Worm (Caenorhabditis elegans) whole organism, L2 larva: ENCODE data around the gene atf-8.

Source experiments
- F13H6.1 ChIP-seq: sonication (generic microtip); optimal IDR thresholded peaks from 2 replicates; lab custom pipeline; 2016; ENCODE audit warnings: missing genetic modification characterization, missing compliant biosample characterization
- R02D3.7 ChIP-seq: fragments of 150-350 bp; optimal IDR thresholded peaks from 2 replicates; lab custom pipeline; 2014; ENCODE audit warnings: missing biosample characterization, missing genetic modification characterization
- Y55F3AM.14 ChIP-seq: fragments of 200-800 bp; sonication (Bioruptor generic); optimal IDR thresholded peaks from 2 replicates; lab custom pipeline; 2018; ENCODE audit warnings: mild to moderate bottlenecking, missing genetic modification characterization, missing compliant biosample characterization
- alr-1 ChIP-seq: fragments of 150-350 bp; optimal IDR thresholded peaks from 2 replicates; lab custom pipeline; 2014; ENCODE audit warnings: missing biosample characterization, missing genetic modification characterization
- aly-2 ChIP-seq: fragments of 150-350 bp; optimal IDR thresholded peaks from 2 replicates; lab custom pipeline; 2014; ENCODE audit warnings: missing biosample characterization, missing genetic modification characterization
- blmp-1 ChIP-seq: sonication (generic microtip); optimal IDR thresholded peaks from 2 replicates; lab custom pipeline; 2017; ENCODE audit warnings: missing genetic modification characterization, mild to moderate bottlenecking, missing compliant biosample characterization, antibody characterized with exemption, moderate library complexity; ENCODE audit not compliant: insufficient read depth
- ceh-16 ChIP-seq: fragments of 150-350 bp; optimal IDR thresholded peaks from 2 replicates; lab custom pipeline; 2014; ENCODE audit warnings: missing biosample characterization, missing genetic modification characterization
- ceh-82 ChIP-seq: fragments of 150-350 bp; optimal IDR thresholded peaks from 2 replicates; lab custom pipeline; 2014; ENCODE audit warnings: missing biosample characterization, missing genetic modification characterization
- crh-2 ChIP-seq: sonication (generic microtip); optimal IDR thresholded peaks from 2 replicates; lab custom pipeline; 2017; ENCODE audit warnings: missing biosample characterization, missing genetic modification characterization
- dmd-4 ChIP-seq: sonication (generic microtip); optimal IDR thresholded peaks from 2 replicates; lab custom pipeline; 2017; ENCODE audit warnings: missing biosample characterization, missing genetic modification characterization
- egl-27 ChIP-seq: sonication (generic microtip); optimal IDR thresholded peaks from 3 replicates; lab custom pipeline; 2017; ENCODE audit warnings: missing biosample characterization, missing genetic modification reagents, missing genetic modification characterization
- elt-1 ChIP-seq: fragments of 150-350 bp; optimal IDR thresholded peaks from 2 replicates; lab custom pipeline; 2014; ENCODE audit warnings: missing biosample characterization, missing genetic modification characterization
- elt-3 ChIP-seq: sonication (generic microtip); optimal IDR thresholded peaks from 2 replicates; lab custom pipeline; 2017; ENCODE audit warnings: missing biosample characterization, missing genetic modification characterization
- fos-1 ChIP-seq: fragments of 150-350 bp; optimal IDR thresholded peaks from 2 replicates; lab custom pipeline; 2014; ENCODE audit warnings: missing biosample characterization, missing genetic modification characterization
- lin-11 ChIP-seq: fragments of 150-350 bp; sonication (generic microtip); optimal IDR thresholded peaks from 2 replicates; lab custom pipeline; 2014; ENCODE audit warnings: missing biosample characterization, missing genetic modification characterization, inconsistent platforms, mixed read lengths
- lin-13 ChIP-seq: fragments of 150-350 bp; optimal IDR thresholded peaks from 2 replicates; lab custom pipeline; 2014; ENCODE audit warnings: missing biosample characterization, missing genetic modification reagents, missing genetic modification characterization
- lsy-2 ChIP-seq, 2 experiments: fragments of 150-350 bp in 1 of 2; sonication (generic microtip) in 1 of 2; optimal IDR thresholded peaks; 2 replicates each; lab custom pipeline; 2014 to 2017; ENCODE audit warnings: missing biosample characterization in 2 of 2, missing genetic modification characterization in 2 of 2
- mbf-1 ChIP-seq: sonication (generic microtip); optimal IDR thresholded peaks from 2 replicates; lab custom pipeline; 2017; ENCODE audit warnings: missing biosample characterization, missing genetic modification characterization
- nhr-10 ChIP-seq: sonication (generic microtip); optimal IDR thresholded peaks from 2 replicates; lab custom pipeline; 2017; ENCODE audit warnings: missing biosample characterization, missing genetic modification characterization
- nhr-11 ChIP-seq: fragments of 150-350 bp; optimal IDR thresholded peaks from 2 replicates; lab custom pipeline; 2014; ENCODE audit warnings: missing biosample characterization, missing genetic modification characterization
- nhr-12 ChIP-seq: fragments of 150-350 bp; optimal IDR thresholded peaks from 2 replicates; lab custom pipeline; 2014; ENCODE audit warnings: missing biosample characterization, missing genetic modification characterization
- nhr-129 ChIP-seq: fragments of 150-350 bp; optimal IDR thresholded peaks from 2 replicates; lab custom pipeline; 2014; ENCODE audit warnings: missing biosample characterization, missing genetic modification characterization
- nhr-23 ChIP-seq: fragments of 150-350 bp; optimal IDR thresholded peaks from 2 replicates; lab custom pipeline; 2014; ENCODE audit warnings: missing biosample characterization, missing genetic modification reagents, missing genetic modification characterization
- nhr-25 ChIP-seq: fragments of 150-350 bp; sonication (generic microtip); optimal IDR thresholded peaks from 3 replicates; lab custom pipeline; 2014; ENCODE audit warnings: missing biosample characterization, missing genetic modification characterization
- nhr-6 ChIP-seq: fragments of 150-350 bp; optimal IDR thresholded peaks from 2 replicates; lab custom pipeline; 2014; ENCODE audit warnings: missing biosample characterization, missing genetic modification characterization
- peb-1 ChIP-seq: fragments of 150-350 bp; optimal IDR thresholded peaks from 2 replicates; lab custom pipeline; 2014; ENCODE audit warnings: missing biosample characterization, missing genetic modification characterization
- skn-1 ChIP-seq: sonication (generic microtip); optimal IDR thresholded peaks from 2 replicates; lab custom pipeline; 2017; ENCODE audit warnings: missing biosample characterization, missing genetic modification characterization
- sma-3 ChIP-seq: sonication (generic microtip); optimal IDR thresholded peaks from 2 replicates; lab custom pipeline; 2016; ENCODE audit warnings: missing genetic modification reagents, missing genetic modification characterization, missing compliant biosample characterization
- sma-9 ChIP-seq, 2 experiments: fragments of 150-350 bp in 1 of 2; sonication (generic microtip) in 1 of 2; optimal IDR thresholded peaks; 2 replicates each; lab custom pipeline; 2014 to 2016; ENCODE audit warnings: missing genetic modification characterization in 2 of 2, mild to moderate bottlenecking in 1 of 2, missing biosample characterization in 1 of 2, missing compliant biosample characterization in 1 of 2, missing genetic modification reagents in 1 of 2, moderate library complexity in 1 of 2
- snpc-4 ChIP-seq: fragments of 150-350 bp; optimal IDR thresholded peaks from 2 replicates; lab custom pipeline; 2014; ENCODE audit warnings: missing biosample characterization, missing genetic modification characterization
- unc-62 ChIP-seq: fragments of 150-350 bp; optimal IDR thresholded peaks from 2 replicates; lab custom pipeline; 2014; ENCODE audit warnings: missing biosample characterization, missing genetic modification reagents, missing genetic modification characterization
- ztf-4 ChIP-seq: fragments of 150-350 bp; optimal IDR thresholded peaks from 2 replicates; lab custom pipeline; 2014; ENCODE audit warnings: missing biosample characterization, missing genetic modification characterization

The atf-8 gene

DNA sequence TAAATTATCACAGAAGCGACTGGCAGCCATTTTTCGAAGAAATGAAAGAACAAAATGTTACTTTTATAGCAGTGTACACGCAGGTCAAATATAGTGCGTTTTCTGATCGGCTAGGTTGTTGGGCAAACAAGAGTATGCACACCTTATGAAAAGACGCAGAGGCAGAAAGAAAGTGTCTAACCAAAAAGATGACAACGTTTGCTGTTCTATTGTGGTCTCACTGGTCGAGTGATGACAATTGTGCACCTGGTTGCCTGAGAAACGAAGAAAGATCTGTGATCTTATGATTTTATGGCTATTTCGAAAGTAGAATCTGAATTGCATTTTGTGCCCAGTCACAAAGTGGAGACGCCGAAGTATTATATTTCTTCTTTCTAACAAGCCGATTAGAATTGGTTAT, 5.1 kb downstream of the atf-8 start, which contains the start of gene F17A9.4:
F17A9.4 (minus strand) TSS at position 97 of the 400 bp plus-strand sequence.
- TF ChIP-seq lin-11 (tag; lab: Kevin White, UChicago) (peak; percentile 12), elt-1 (no peak), F13H6.1 (tag; lab: Kevin White, UChicago) (peak; percentile 45), nhr-6 (tag; lab: Kevin White, UChicago) (no peak), skn-1 (tag; lab: Kevin White, UChicago) (peak; percentile 90), fos-1 (peak; percentile 45), sma-9 (GFP tag; optimal IDR thresholded peaks at IDR 0.05; lab: Kevin White, UChicago) (peak; percentile 57), sma-9 (tag; optimal IDR thresholded peaks at IDR 0.05; lab: Kevin White, UChicago) (no peak), sma-3 (peak; percentile 6), nhr-129 (tag; lab: Kevin White, UChicago) (peak; percentile 36)

DNA sequence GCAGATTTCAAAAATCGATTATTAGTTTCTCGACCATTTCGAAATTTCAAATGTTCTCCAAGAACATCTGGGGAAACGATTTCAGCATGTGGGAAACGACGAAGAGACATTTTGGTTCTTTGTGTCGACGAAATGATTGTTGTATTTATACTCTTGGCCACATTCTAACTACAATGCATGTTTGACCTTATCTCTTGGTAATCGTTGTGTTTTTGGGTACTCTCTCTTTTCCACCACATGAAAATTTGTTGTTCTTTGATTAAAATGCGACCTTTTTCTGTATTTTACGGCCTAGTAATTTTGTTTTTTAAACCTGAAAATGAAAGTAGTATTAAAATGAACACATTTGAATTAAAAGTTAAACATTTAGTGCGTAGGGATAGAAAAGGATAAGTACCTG, 7.4 kb downstream of the atf-8 start, which contains the start of gene F17A9.5:
F17A9.5 (minus strand) TSS at position 175 of the 400 bp plus-strand sequence.
- TF ChIP-seq nhr-23 (tag; lab: Kevin White, UChicago) = no peak
- peak; percentile 24 for TF ChIP-seq sma-9 (GFP tag; optimal IDR thresholded peaks at IDR 0.05; lab: Kevin White, UChicago)
- TF ChIP-seq sma-9 (tag; optimal IDR thresholded peaks at IDR 0.05; lab: Kevin White, UChicago) = no peak
- no peak for TF ChIP-seq snpc-4
- no peak for TF ChIP-seq blmp-1 (tag; lab: Kevin White, UChicago)

DNA sequence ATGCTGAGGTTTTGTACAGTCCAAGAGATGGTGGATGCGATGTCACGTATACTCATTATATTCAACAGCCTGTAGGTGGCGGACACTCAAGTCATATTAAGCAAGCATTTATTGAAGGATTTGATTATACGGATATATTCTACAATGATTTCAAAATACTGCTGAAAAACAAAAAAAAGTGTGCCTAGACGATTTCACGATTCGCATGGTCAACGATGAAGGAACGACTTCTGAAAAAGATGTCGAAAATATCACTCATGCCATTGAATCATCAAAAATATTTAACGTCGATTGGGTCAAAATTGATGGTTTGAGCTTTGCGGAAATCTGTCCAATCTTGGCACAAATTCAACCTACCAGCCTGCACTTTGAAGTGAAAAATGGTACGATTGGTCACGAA, 11.6 kb downstream of the atf-8 start:
- no peak for TF ChIP-seq nhr-25
- no peak for TF ChIP-seq Y55F3AM.14 (GFP tag; lab: Kevin White, UChicago)
- TF ChIP-seq crh-2 (tag; lab: Kevin White, UChicago) = no peak
- no peak for TF ChIP-seq dmd-4
- no peak for TF ChIP-seq sma-3
- TF ChIP-seq nhr-10 (tag; lab: Kevin White, UChicago) = no peak
- TF ChIP-seq, all 48 proteins: peak for 0

DNA sequence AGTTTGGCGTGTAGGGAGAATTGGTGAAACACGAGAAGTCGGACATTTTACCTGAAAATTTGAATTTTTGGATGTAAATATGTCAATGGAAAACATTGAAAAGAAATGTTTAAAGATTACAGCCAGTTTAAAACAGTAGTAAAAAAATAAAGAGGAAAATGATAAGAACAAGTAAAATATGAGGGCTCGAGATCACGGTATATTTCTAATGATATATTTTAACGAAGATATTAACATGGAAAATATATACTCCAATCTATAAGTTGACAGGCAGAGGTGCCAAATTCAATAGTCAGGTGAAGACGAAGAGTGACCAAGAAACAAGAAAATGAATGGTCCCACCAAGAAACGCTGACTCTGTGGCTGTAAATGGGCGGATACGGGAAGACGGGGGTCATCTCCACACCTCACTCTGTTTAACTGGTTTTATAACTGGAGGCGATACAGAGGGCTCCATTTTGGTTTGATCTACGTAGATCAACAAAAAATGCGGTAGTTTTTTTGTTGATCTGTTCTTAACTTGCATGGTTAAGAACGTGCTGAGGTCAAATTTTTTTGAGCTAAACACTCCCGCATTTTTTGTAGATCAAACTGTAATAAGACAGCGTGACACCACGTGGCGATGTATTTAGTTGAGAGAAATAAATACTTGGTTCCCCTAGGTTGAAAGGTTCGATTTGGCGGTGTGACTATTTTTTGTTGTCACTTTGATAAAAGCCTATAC, 14.9 kb downstream of the atf-8 start, which contains the start of gene ceh-49:
ceh-49 (minus strand) TSS at position 51 of the 724 bp plus-strand sequence.
- TF ChIP-seq alr-1 (tag; lab: Kevin White, UChicago) = no peak
- no peak for TF ChIP-seq crh-2 (tag; lab: Kevin White, UChicago)
- no peak for TF ChIP-seq R02D3.7 (tag; lab: Kevin White, UChicago)
- no peak for TF ChIP-seq nhr-11 (tag; lab: Kevin White, UChicago)
- no peak for TF ChIP-seq ztf-4 (tag; lab: Kevin White, UChicago)
- TF ChIP-seq egl-27 (tag; lab: Kevin White, UChicago) = no peak
- TF ChIP-seq skn-1 (tag; lab: Kevin White, UChicago) = no peak
- TF ChIP-seq elt-3 (tag; lab: Kevin White, UChicago) = no peak
- TF ChIP-seq nhr-25 = no peak
- no peak for TF ChIP-seq nhr-10 (tag; lab: Kevin White, UChicago)

DNA sequence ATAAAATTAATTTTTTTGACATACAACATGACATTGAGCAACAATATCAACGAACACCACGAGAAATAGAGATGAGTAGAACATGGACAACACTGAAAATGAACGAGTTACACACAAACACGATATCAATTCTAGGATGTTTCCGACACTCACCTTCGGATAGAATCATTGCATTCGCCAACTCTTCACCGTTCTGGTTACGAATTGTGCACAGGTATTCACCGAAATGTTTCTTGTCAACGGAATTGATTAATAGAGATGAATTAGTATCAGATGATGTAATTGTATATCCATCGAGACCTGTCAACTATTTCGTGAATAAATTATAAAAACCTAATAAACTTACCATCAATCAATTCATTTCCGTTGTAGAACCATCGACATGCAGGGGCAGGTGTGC, 16.3 kb downstream of the atf-8 start:
- no peak for TF ChIP-seq unc-62 (GFP tag; lab: Kevin White, UChicago)
- TF ChIP-seq egl-27 (tag; lab: Kevin White, UChicago) = no peak
- TF ChIP-seq sma-9 (GFP tag; optimal IDR thresholded peaks at IDR 0.05; lab: Kevin White, UChicago) = no peak
- no peak for TF ChIP-seq sma-9 (tag; optimal IDR thresholded peaks at IDR 0.05; lab: Kevin White, UChicago)
- no peak for TF ChIP-seq lin-13 (GFP tag; lab: Kevin White, UChicago)
- TF ChIP-seq lsy-2 (tag; optimal IDR thresholded peaks at IDR 0.05; lab: Kevin White, UChicago) = no peak
- TF ChIP-seq nhr-10 (tag; lab: Kevin White, UChicago) = no peak
- TF ChIP-seq lin-11 (tag; lab: Kevin White, UChicago) = no peak
- TF ChIP-seq nhr-12 (tag; lab: Kevin White, UChicago) = no peak
- TF ChIP-seq ceh-82 (tag; lab: Kevin White, UChicago) = no peak
- no peak for TF ChIP-seq dmd-4
- no peak for TF ChIP-seq peb-1 (tag; lab: Kevin White, UChicago)
- no peak for TF ChIP-seq aly-2 (tag; lab: Kevin White, UChicago)
- no peak for TF ChIP-seq elt-1
- TF ChIP-seq ceh-16 (tag; lab: Kevin White, UChicago) = no peak
- no peak for TF ChIP-seq mbf-1 (tag; lab: Kevin White, UChicago)
- TF ChIP-seq, all 48 proteins: peak for 0
